Worm (Caenorhabditis elegans) whole organism, late embryonic: ENCODE measurements around the gene ZC449.5.

Experiments
- C08G9.2 ChIP-seq: sonication (generic microtip); optimal IDR thresholded peaks from 2 replicates; lab custom pipeline; 2016; ENCODE audit warnings: mild to moderate bottlenecking, missing genetic modification characterization, moderate library complexity, missing compliant biosample characterization
- C38D4.7 ChIP-seq: fragments of 200-800 bp; sonication (Bioruptor generic); optimal IDR thresholded peaks from 2 replicates; lab custom pipeline; 2018; ENCODE audit warnings: mild to moderate bottlenecking, missing genetic modification characterization, moderate library complexity, missing compliant biosample characterization
- F13H6.1 ChIP-seq: sonication (generic microtip); optimal IDR thresholded peaks from 2 replicates; lab custom pipeline; 2016; ENCODE audit warnings: missing genetic modification characterization, missing compliant biosample characterization
- K09A11.1 ChIP-seq: sonication (generic microtip); optimal IDR thresholded peaks from 2 replicates; lab custom pipeline; 2017; ENCODE audit warnings: antibody characterized with exemption, mild to moderate bottlenecking, missing genetic modification characterization, missing compliant biosample characterization; ENCODE audit not compliant: insufficient read depth
- ama-1 ChIP-seq: fragments of 150-350 bp; optimal IDR thresholded peaks from 2 replicates; lab custom pipeline; 2014
- ceh-18 ChIP-seq: sonication (generic microtip); optimal IDR thresholded peaks from 2 replicates; lab custom pipeline; 2016; ENCODE audit warnings: missing genetic modification characterization, missing compliant biosample characterization
- ceh-19 ChIP-seq: fragments of 200-800 bp; sonication (Bioruptor generic); optimal IDR thresholded peaks from 2 replicates; lab custom pipeline; 2018; ENCODE audit warnings: mild to moderate bottlenecking, missing genetic modification characterization, missing compliant biosample characterization
- ceh-2 ChIP-seq: sonication (generic microtip); optimal IDR thresholded peaks from 2 replicates; lab custom pipeline; 2016; ENCODE audit warnings: missing genotype, missing genetic modification characterization, missing compliant biosample characterization
- ceh-22 ChIP-seq: sonication (generic microtip); optimal IDR thresholded peaks from 2 replicates; lab custom pipeline; 2017; ENCODE audit warnings: missing biosample characterization, missing genetic modification characterization
- ceh-24 ChIP-seq: sonication (generic microtip); optimal IDR thresholded peaks from 2 replicates; lab custom pipeline; 2016; ENCODE audit warnings: mild to moderate bottlenecking, missing genetic modification characterization, missing compliant biosample characterization
- ceh-31 ChIP-seq: sonication (generic microtip); optimal IDR thresholded peaks from 2 replicates; lab custom pipeline; 2016; ENCODE audit warnings: missing genetic modification characterization, missing compliant biosample characterization
- ceh-34 ChIP-seq: sonication (generic microtip); optimal IDR thresholded peaks from 2 replicates; lab custom pipeline; 2016; ENCODE audit warnings: mild to moderate bottlenecking, missing genetic modification characterization, missing compliant biosample characterization
- ceh-6 ChIP-seq: fragments of 200-800 bp; sonication (Bioruptor generic); optimal IDR thresholded peaks from 2 replicates; lab custom pipeline; 2018; ENCODE audit warnings: mild to moderate bottlenecking, missing genetic modification characterization, missing compliant biosample characterization
- che-1 ChIP-seq: sonication (generic microtip); optimal IDR thresholded peaks from 2 replicates; lab custom pipeline; 2016; ENCODE audit warnings: mild to moderate bottlenecking, missing genetic modification characterization, missing compliant biosample characterization
- dmd-4 ChIP-seq: sonication (generic microtip); optimal IDR thresholded peaks from 2 replicates; lab custom pipeline; 2016; ENCODE audit warnings: borderline replicate concordance, missing genetic modification characterization, missing compliant biosample characterization
- dve-1 ChIP-seq: sonication (generic microtip); optimal IDR thresholded peaks from 2 replicates; lab custom pipeline; 2017; ENCODE audit warnings: antibody characterized with exemption, mild to moderate bottlenecking, missing genetic modification characterization, missing compliant biosample characterization
- elt-4 ChIP-seq: sonication (generic microtip); optimal IDR thresholded peaks from 2 replicates; lab custom pipeline; 2016; ENCODE audit warnings: missing genetic modification characterization, missing compliant biosample characterization
- fax-1 ChIP-seq: sonication (generic microtip); optimal IDR thresholded peaks from 2 replicates; lab custom pipeline; 2016; ENCODE audit warnings: missing genotype, missing genetic modification characterization, missing compliant biosample characterization
- fkh-6 ChIP-seq: sonication (generic microtip); optimal IDR thresholded peaks from 2 replicates; lab custom pipeline; 2016; ENCODE audit warnings: missing genetic modification characterization, missing compliant biosample characterization
- hlh-15 ChIP-seq: sonication (generic microtip); optimal IDR thresholded peaks from 2 replicates; lab custom pipeline; 2016; ENCODE audit warnings: missing genetic modification characterization, missing compliant biosample characterization
- hlh-6 ChIP-seq: sonication (generic microtip); optimal IDR thresholded peaks from 2 replicates; lab custom pipeline; 2016; ENCODE audit warnings: missing genotype, missing genetic modification characterization, missing compliant biosample characterization
- lim-6 ChIP-seq: sonication (generic microtip); optimal IDR thresholded peaks from 2 replicates; lab custom pipeline; 2016; ENCODE audit warnings: missing genetic modification characterization, missing compliant biosample characterization
- lin-11 ChIP-seq: fragments of 200-800 bp; sonication (Bioruptor generic); optimal IDR thresholded peaks from 2 replicates; lab custom pipeline; 2018; ENCODE audit warnings: mild to moderate bottlenecking, missing genetic modification characterization, missing compliant biosample characterization
- mec-3 ChIP-seq: sonication (generic microtip); optimal IDR thresholded peaks from 2 replicates; lab custom pipeline; 2016; ENCODE audit warnings: borderline replicate concordance, missing genetic modification characterization, missing compliant biosample characterization
- nfya-1 ChIP-seq: sonication (generic microtip); optimal IDR thresholded peaks from 2 replicates; lab custom pipeline; 2017; ENCODE audit warnings: missing genetic modification characterization, mild to moderate bottlenecking, missing compliant biosample characterization, antibody characterized with exemption, moderate library complexity
- nhr-11 ChIP-seq: fragments of 150-350 bp; optimal IDR thresholded peaks from 2 replicates; lab custom pipeline; 2014; ENCODE audit warnings: missing biosample characterization, missing genetic modification characterization
- npax-4 ChIP-seq: sonication (generic microtip); optimal IDR thresholded peaks from 2 replicates; lab custom pipeline; 2016; ENCODE audit warnings: missing genetic modification characterization, missing compliant biosample characterization
- odd-2 ChIP-seq: sonication (generic microtip); optimal IDR thresholded peaks from 2 replicates; lab custom pipeline; 2017; ENCODE audit warnings: antibody characterized with exemption, mild to moderate bottlenecking, missing genetic modification characterization, missing compliant biosample characterization
- pat-9 ChIP-seq: fragments of 200-800 bp; sonication (Bioruptor generic); optimal IDR thresholded peaks from 2 replicates; lab custom pipeline; 2018; ENCODE audit warnings: mild to moderate bottlenecking, missing genetic modification characterization, moderate library complexity, missing compliant biosample characterization
- pax-1 ChIP-seq: fragments of 150-350 bp; optimal IDR thresholded peaks from 2 replicates; lab custom pipeline; 2014; ENCODE audit warnings: missing biosample characterization, missing genetic modification characterization
- pha-2 ChIP-seq: sonication (generic microtip); optimal IDR thresholded peaks from 2 replicates; lab custom pipeline; 2017; ENCODE audit warnings: mild to moderate bottlenecking, missing genetic modification characterization, missing compliant biosample characterization
- pha-4 ChIP-seq: fragments of 150-350 bp; optimal IDR thresholded peaks from 2 replicates; lab custom pipeline; 2018; ENCODE audit warnings: missing biosample characterization, missing genetic modification reagents, missing genetic modification characterization
- pqm-1 ChIP-seq: sonication (generic microtip); optimal IDR thresholded peaks from 2 replicates; lab custom pipeline; 2016; ENCODE audit warnings: missing genetic modification characterization, missing compliant biosample characterization
- ref-2 ChIP-seq: sonication (generic microtip); optimal IDR thresholded peaks from 2 replicates; lab custom pipeline; 2016; ENCODE audit warnings: missing genetic modification characterization, missing compliant biosample characterization
- rnt-1 ChIP-seq: sonication (generic microtip); optimal IDR thresholded peaks from 2 replicates; lab custom pipeline; 2016; ENCODE audit warnings: missing genetic modification characterization, missing compliant biosample characterization
- sdc-2 ChIP-seq: sonication (generic microtip); optimal IDR thresholded peaks from 2 replicates; lab custom pipeline; 2016; ENCODE audit warnings: missing genotype, missing genetic modification characterization, missing compliant biosample characterization
- sox-2 ChIP-seq: fragments of 200-800 bp; sonication (Bioruptor generic); IDR thresholded peaks from 2 replicates; pipeline ENCODE4 v1.3.6; 2022; ENCODE audit warnings: missing genetic modification reagents, missing genetic modification characterization, missing compliant biosample characterization
- sox-4 ChIP-seq: sonication (generic microtip); optimal IDR thresholded peaks from 2 replicates; lab custom pipeline; 2017; ENCODE audit warnings: mild to moderate bottlenecking, missing genetic modification characterization, inconsistent platforms, missing compliant biosample characterization
- tbx-2 ChIP-seq: sonication (generic microtip); optimal IDR thresholded peaks from 2 replicates; lab custom pipeline; 2016; ENCODE audit warnings: missing genetic modification characterization, missing compliant biosample characterization
- ttx-3 ChIP-seq: sonication (generic microtip); optimal IDR thresholded peaks from 2 replicates; lab custom pipeline; 2016; ENCODE audit warnings: missing genetic modification reagents, missing genetic modification characterization, missing compliant biosample characterization
- unc-42 ChIP-seq: sonication (generic microtip); optimal IDR thresholded peaks from 2 replicates; lab custom pipeline; 2016; ENCODE audit warnings: missing genotype, missing genetic modification characterization, missing compliant biosample characterization
- zip-5 ChIP-seq: sonication (generic microtip); optimal IDR thresholded peaks from 2 replicates; lab custom pipeline; 2016; ENCODE audit warnings: missing genetic modification characterization, missing compliant biosample characterization
- ztf-16 ChIP-seq: sonication (generic microtip); optimal IDR thresholded peaks from 2 replicates; lab custom pipeline; 2017; ENCODE audit warnings: missing genetic modification characterization, missing compliant biosample characterization

Gene ZC449.5

ce11 chrX:5027923-5028592 is 9.5 kb downstream of the ZC449.5 start:
- peak; percentile 36 for TF ChIP-seq unc-42 (tag; lab: Kevin White, UChicago)
- no peak for TF ChIP-seq ceh-6
- TF ChIP-seq, all 69 proteins: peak for 1

- TF ChIP-seq lim-6 (tag; lab: Kevin White, UChicago): no peak
- no peak for TF ChIP-seq pat-9 (tag; lab: Kevin White, UChicago)
- no peak for TF ChIP-seq pqm-1 (tag; lab: Kevin White, UChicago)
- no peak for TF ChIP-seq ama-1 (lab: Kevin White, UChicago)
- no peak for TF ChIP-seq ceh-34 (tag; lab: Kevin White, UChicago)
- no peak for TF ChIP-seq pha-4 (tag; lab: Kevin White, UChicago)
- TF ChIP-seq unc-42 (tag; lab: Kevin White, UChicago): no peak
- TF ChIP-seq mec-3 (tag; lab: Kevin White, UChicago): no peak
- TF ChIP-seq pha-2: no peak
- TF ChIP-seq nfya-1 (tag; lab: Kevin White, UChicago): no peak
- TF ChIP-seq, all 69 proteins: peak for 0
Measured at ce11 chrX:5026461-5026860, 11.1 kb downstream of the ZC449.5 start.

- TF ChIP-seq rnt-1 (tag; lab: Kevin White, UChicago) (no peak), sox-2 (GFP tag; lab: Robert Waterston, UW) (no peak), dve-1 (tag; lab: Kevin White, UChicago) (no peak), ceh-18 (tag; lab: Kevin White, UChicago) (no peak), ttx-3 (tag; lab: Kevin White, UChicago) (no peak), ztf-16 (tag; lab: Kevin White, UChicago) (no peak), dmd-4 (no peak), npax-4 (tag; lab: Kevin White, UChicago) (no peak), hlh-15 (tag; lab: Kevin White, UChicago) (no peak), mec-3 (tag; lab: Kevin White, UChicago) (no peak), sdc-2 (tag; lab: Kevin White, UChicago) (no peak), elt-4 (tag; lab: Kevin White, UChicago) (no peak), ceh-24 (tag; lab: Kevin White, UChicago) (no peak), nhr-11 (tag; lab: Kevin White, UChicago) (no peak), odd-2 (tag; lab: Kevin White, UChicago) (no peak), F13H6.1 (tag; lab: Kevin White, UChicago) (no peak), ref-2 (tag; lab: Kevin White, UChicago) (no peak)
Measured at ce11 chrX:5024300-5024699, 13.3 kb downstream of the ZC449.5 start, which contains the start of gene ZC449.1. ZC449.1 (plus strand) TSS chrX:5024420.

ce11 chrX:5022682-5023081 is 14.9 kb downstream of the ZC449.5 start:
- TF ChIP-seq ceh-34 (tag; lab: Kevin White, UChicago) (peak; percentile 6), pqm-1 (tag; lab: Kevin White, UChicago) (no peak), sdc-2 (tag; lab: Kevin White, UChicago) (peak; percentile 55), ceh-2 (tag; lab: Kevin White, UChicago) (peak; percentile 13), tbx-2 (tag; lab: Kevin White, UChicago) (peak; percentile 45), hlh-6 (tag; lab: Kevin White, UChicago) (peak; percentile 41), pax-1 (tag; lab: Kevin White, UChicago) (no peak), ceh-22 (no peak), che-1 (peak; percentile 65), dve-1 (tag; lab: Kevin White, UChicago) (peak; percentile 27), odd-2 (tag; lab: Kevin White, UChicago) (no peak), sox-2 (GFP tag; lab: Robert Waterston, UW) (peak; percentile 52), ref-2 (tag; lab: Kevin White, UChicago) (peak; percentile 36), sox-4 (tag; lab: Kevin White, UChicago) (peak; percentile 49), ceh-18 (tag; lab: Kevin White, UChicago) (peak; percentile 52), K09A11.1 (tag; lab: Kevin White, UChicago) (no peak), fkh-6 (tag; lab: Kevin White, UChicago) (peak; percentile 4), fax-1 (tag; lab: Kevin White, UChicago) (peak; percentile 6), ceh-31 (tag; lab: Kevin White, UChicago) (peak; percentile 3), ztf-16 (tag; lab: Kevin White, UChicago) (peak; percentile 21), ceh-19 (GFP tag; lab: Kevin White, UChicago) (peak; percentile 30), lin-11 (tag; lab: Kevin White, UChicago) (peak; percentile 24), C38D4.7 (peak; percentile 53), C08G9.2 (tag; lab: Kevin White, UChicago) (peak; percentile 4), nhr-11 (tag; lab: Kevin White, UChicago) (no peak), zip-5 (tag; lab: Kevin White, UChicago) (no peak), ceh-24 (tag; lab: Kevin White, UChicago) (peak; percentile 7)
